Worm (Caenorhabditis elegans) whole organism, L1 larva: ENCODE data around the gene C08E8.6.

ENCODE experiments used
- ama-1 ChIP-seq: fragments of 150-350 bp; optimal IDR thresholded peaks from 2 replicates; lab custom pipeline; 2014
- ces-1 ChIP-seq: fragments of 150-350 bp; optimal IDR thresholded peaks from 2 replicates; lab custom pipeline; 2014; ENCODE audit warnings: missing biosample characterization, missing genetic modification reagents, missing genetic modification characterization
- egl-13 ChIP-seq: sonication (generic microtip); optimal IDR thresholded peaks from 2 replicates; lab custom pipeline; 2016; ENCODE audit warnings: missing genotype, missing genetic modification reagents, missing genetic modification characterization, missing compliant biosample characterization
- egl-27 ChIP-seq, 2 experiments: fragments of 150-350 bp in 1 of 2; sonication (generic microtip); optimal IDR thresholded peaks; 3 replicates each; lab custom pipeline; 2017 to 2018; ENCODE audit warnings: missing biosample characterization in 2 of 2, missing genetic modification characterization in 2 of 2, missing genetic modification reagents in 2 of 2
- hlh-4 ChIP-seq: sonication (generic microtip); optimal IDR thresholded peaks from 2 replicates; lab custom pipeline; 2016; ENCODE audit warnings: mild to moderate bottlenecking, missing genetic modification characterization, missing compliant biosample characterization
- mep-1 ChIP-seq: fragments of 150-350 bp; optimal IDR thresholded peaks from 2 replicates; lab custom pipeline; 2014; ENCODE audit warnings: missing biosample characterization, missing genetic modification characterization
- unc-130 ChIP-seq: fragments of 150-350 bp; optimal IDR thresholded peaks from 2 replicates; lab custom pipeline; 2017; ENCODE audit warnings: missing biosample characterization, missing genetic modification characterization, inconsistent platforms

- no peak for TF ChIP-seq hlh-4 (tag; lab: Kevin White, UChicago)
- no peak for TF ChIP-seq ama-1 (lab: Kevin White, UChicago)
- no peak for TF ChIP-seq egl-27 (tag; optimal IDR thresholded peaks at IDR 0.05; lab: Kevin White, UChicago)
- TF ChIP-seq ces-1: no peak
- no peak for TF ChIP-seq unc-130
- TF ChIP-seq egl-13: no peak
- TF ChIP-seq mep-1: no peak
These were observed 49.9 kb downstream of the C08E8.6 start, which contains the start of gene fbxb-119 for ce11 chrV:18318312-18318711.
